Worm (Caenorhabditis elegans): ENCODE data around the gene Y41D4B.6.

Y41D4B.6 gene

ce11 chrIV:1657069-1657468 lies 23.5 kb downstream of the Y41D4B.6 start:
- TF ChIP-seq ets-7 (tag; optimal IDR thresholded peaks at IDR 0.05) (no peak), ceh-13 (GFP tag; optimal IDR thresholded peaks at IDR 0.05) (no peak), hmbx-1 (tag; optimal IDR thresholded peaks at IDR 0.05) (no peak), pes-1 (GFP tag; IDR thresholded peaks at IDR 0.05) (no peak), ceh-36 (tag; optimal IDR thresholded peaks at IDR 0.05) (no peak), ama-1 (optimal IDR thresholded peaks at IDR 0.05) (no peak), tra-4 (tag; optimal IDR thresholded peaks at IDR 0.05) (no peak), flt-1 (GFP tag; IDR thresholded peaks at IDR 0.05) (no peak), hmg-4 (GFP tag; optimal IDR thresholded peaks at IDR 0.05) (no peak), tbx-11 (GFP tag; IDR thresholded peaks at IDR 0.05) (no peak), aly-1 (tag; optimal IDR thresholded peaks at IDR 0.05) (no peak), B0310.2 (tag; optimal IDR thresholded peaks at IDR 0.05) (no peak), scrt-1 (GFP tag; IDR thresholded peaks at IDR 0.05) (no peak), tbx-37 (GFP tag; conservative IDR thresholded peaks at IDR 0.05) (no peak), F13C5.2 (tag; optimal IDR thresholded peaks at IDR 0.05) (no peak)

- TF ChIP-seq hmbx-1 (tag; optimal IDR thresholded peaks at IDR 0.05) (peak; percentile 52), hnd-1 (tag; optimal IDR thresholded peaks at IDR 0.05) (peak; percentile 66), flt-1 (GFP tag; IDR thresholded peaks at IDR 0.05) (peak; percentile 83), hmg-4 (GFP tag; optimal IDR thresholded peaks at IDR 0.05) (peak; percentile 92), tbx-37 (GFP tag; conservative IDR thresholded peaks at IDR 0.05) (peak; percentile 70), B0310.2 (tag; optimal IDR thresholded peaks at IDR 0.05) (peak; percentile 60), F13C5.2 (tag; optimal IDR thresholded peaks at IDR 0.05) (peak; percentile 98), ama-1 (optimal IDR thresholded peaks at IDR 0.05) (no peak), ets-7 (tag; optimal IDR thresholded peaks at IDR 0.05) (peak; percentile 67), aly-1 (tag; optimal IDR thresholded peaks at IDR 0.05) (no peak), ceh-36 (tag; optimal IDR thresholded peaks at IDR 0.05) (peak; percentile 70), scrt-1 (GFP tag; IDR thresholded peaks at IDR 0.05) (peak; percentile 77), sea-1 (GFP tag; conservative IDR thresholded peaks at IDR 0.05) (peak; percentile 82), pes-1 (GFP tag; IDR thresholded peaks at IDR 0.05) (peak; percentile 83), tra-4 (tag; optimal IDR thresholded peaks at IDR 0.05) (peak; percentile 64), tbx-11 (GFP tag; IDR thresholded peaks at IDR 0.05) (peak; percentile 62), ceh-13 (GFP tag; optimal IDR thresholded peaks at IDR 0.05) (no peak)
Measured at ce11 chrIV:1659045-1659741, 25.6 kb downstream of the Y41D4B.6 start, which contains the start of gene rps-28. Gene rps-28, plus strand, starts transcription at chrIV:1659691.

ce11 chrIV:1659978-1660377 lies 26.4 kb downstream of the Y41D4B.6 start, which contains the start of gene Y41D4B.4:
Gene Y41D4B.4, plus strand, starts transcription at chrIV:1660110.
- no peak for TF ChIP-seq F13C5.2 (tag; optimal IDR thresholded peaks at IDR 0.05)
- TF ChIP-seq sea-1 (GFP tag; conservative IDR thresholded peaks at IDR 0.05) = no peak
- TF ChIP-seq tbx-37 (GFP tag; conservative IDR thresholded peaks at IDR 0.05) = no peak
- TF ChIP-seq B0310.2 (tag; optimal IDR thresholded peaks at IDR 0.05) = no peak
- TF ChIP-seq tra-4 (tag; optimal IDR thresholded peaks at IDR 0.05) = no peak
- no peak for TF ChIP-seq hmg-4 (GFP tag; optimal IDR thresholded peaks at IDR 0.05)
- TF ChIP-seq ceh-13 (GFP tag; optimal IDR thresholded peaks at IDR 0.05) = no peak
- TF ChIP-seq flt-1 (GFP tag; IDR thresholded peaks at IDR 0.05) = no peak
- no peak for TF ChIP-seq aly-1 (tag; optimal IDR thresholded peaks at IDR 0.05)
- no peak for TF ChIP-seq hmbx-1 (tag; optimal IDR thresholded peaks at IDR 0.05)
- no peak for TF ChIP-seq ets-7 (tag; optimal IDR thresholded peaks at IDR 0.05)
- TF ChIP-seq hnd-1 (tag; optimal IDR thresholded peaks at IDR 0.05) = no peak
- no peak for TF ChIP-seq scrt-1 (GFP tag; IDR thresholded peaks at IDR 0.05)
- TF ChIP-seq ceh-36 (tag; optimal IDR thresholded peaks at IDR 0.05) = no peak
- no peak for TF ChIP-seq pes-1 (GFP tag; IDR thresholded peaks at IDR 0.05)
- no peak for TF ChIP-seq tbx-11 (GFP tag; IDR thresholded peaks at IDR 0.05)
- TF ChIP-seq ama-1 (optimal IDR thresholded peaks at IDR 0.05) = no peak

ce11 chrIV:1660735-1661134 lies 27.2 kb downstream of the Y41D4B.6 start:
- TF ChIP-seq F13C5.2 (tag; optimal IDR thresholded peaks at IDR 0.05) = no peak
- no peak for TF ChIP-seq tra-4 (tag; optimal IDR thresholded peaks at IDR 0.05)
- no peak for TF ChIP-seq scrt-1 (GFP tag; IDR thresholded peaks at IDR 0.05)
- no peak for TF ChIP-seq ceh-36 (tag; optimal IDR thresholded peaks at IDR 0.05)
- no peak for TF ChIP-seq ets-7 (tag; optimal IDR thresholded peaks at IDR 0.05)
- no peak for TF ChIP-seq hmg-4 (GFP tag; optimal IDR thresholded peaks at IDR 0.05)
- TF ChIP-seq B0310.2 (tag; optimal IDR thresholded peaks at IDR 0.05) = no peak
- TF ChIP-seq aly-1 (tag; optimal IDR thresholded peaks at IDR 0.05) = no peak
- no peak for TF ChIP-seq ceh-13 (GFP tag; optimal IDR thresholded peaks at IDR 0.05)
- no peak for TF ChIP-seq ama-1 (optimal IDR thresholded peaks at IDR 0.05)
- no peak for TF ChIP-seq hmbx-1 (tag; optimal IDR thresholded peaks at IDR 0.05)
- no peak for TF ChIP-seq tbx-37 (GFP tag; conservative IDR thresholded peaks at IDR 0.05)
- TF ChIP-seq hnd-1 (tag; optimal IDR thresholded peaks at IDR 0.05) = no peak
- TF ChIP-seq sea-1 (GFP tag; conservative IDR thresholded peaks at IDR 0.05) = no peak
- no peak for TF ChIP-seq pes-1 (GFP tag; IDR thresholded peaks at IDR 0.05)
- TF ChIP-seq flt-1 (GFP tag; IDR thresholded peaks at IDR 0.05) = no peak

- no peak for TF ChIP-seq ceh-36 (tag; optimal IDR thresholded peaks at IDR 0.05)
- no peak for TF ChIP-seq ets-7 (tag; optimal IDR thresholded peaks at IDR 0.05)
- TF ChIP-seq pes-1 (GFP tag; IDR thresholded peaks at IDR 0.05) = no peak
- no peak for TF ChIP-seq tra-4 (tag; optimal IDR thresholded peaks at IDR 0.05)
- TF ChIP-seq tbx-11 (GFP tag; IDR thresholded peaks at IDR 0.05) = no peak
- no peak for TF ChIP-seq hnd-1 (tag; optimal IDR thresholded peaks at IDR 0.05)
- no peak for TF ChIP-seq hmg-4 (GFP tag; optimal IDR thresholded peaks at IDR 0.05)
- no peak for TF ChIP-seq tbx-37 (GFP tag; conservative IDR thresholded peaks at IDR 0.05)
- no peak for TF ChIP-seq F13C5.2 (tag; optimal IDR thresholded peaks at IDR 0.05)
- TF ChIP-seq sea-1 (GFP tag; conservative IDR thresholded peaks at IDR 0.05) = no peak
- TF ChIP-seq flt-1 (GFP tag; IDR thresholded peaks at IDR 0.05) = no peak
- TF ChIP-seq scrt-1 (GFP tag; IDR thresholded peaks at IDR 0.05) = no peak
- no peak for TF ChIP-seq ama-1 (optimal IDR thresholded peaks at IDR 0.05)
- TF ChIP-seq hmbx-1 (tag; optimal IDR thresholded peaks at IDR 0.05) = no peak
- TF ChIP-seq aly-1 (tag; optimal IDR thresholded peaks at IDR 0.05) = no peak
- no peak for TF ChIP-seq ceh-13 (GFP tag; optimal IDR thresholded peaks at IDR 0.05)
- no peak for TF ChIP-seq B0310.2 (tag; optimal IDR thresholded peaks at IDR 0.05)
Measured at ce11 chrIV:1662872-1663271, 29.3 kb downstream of the Y41D4B.6 start.

- TF ChIP-seq ceh-36 (tag; optimal IDR thresholded peaks at IDR 0.05) (no peak), aly-1 (tag; optimal IDR thresholded peaks at IDR 0.05) (no peak), ceh-13 (GFP tag; optimal IDR thresholded peaks at IDR 0.05) (no peak), ama-1 (optimal IDR thresholded peaks at IDR 0.05) (no peak), pes-1 (GFP tag; IDR thresholded peaks at IDR 0.05) (no peak), tbx-11 (GFP tag; IDR thresholded peaks at IDR 0.05) (no peak), tra-4 (tag; optimal IDR thresholded peaks at IDR 0.05) (no peak), hnd-1 (tag; optimal IDR thresholded peaks at IDR 0.05) (no peak), tbx-37 (GFP tag; conservative IDR thresholded peaks at IDR 0.05) (no peak), flt-1 (GFP tag; IDR thresholded peaks at IDR 0.05) (no peak), ets-7 (tag; optimal IDR thresholded peaks at IDR 0.05) (no peak), sea-1 (GFP tag; conservative IDR thresholded peaks at IDR 0.05) (no peak), B0310.2 (tag; optimal IDR thresholded peaks at IDR 0.05) (no peak), hmbx-1 (tag; optimal IDR thresholded peaks at IDR 0.05) (no peak), scrt-1 (GFP tag; IDR thresholded peaks at IDR 0.05) (no peak), hmg-4 (GFP tag; optimal IDR thresholded peaks at IDR 0.05) (no peak), F13C5.2 (tag; optimal IDR thresholded peaks at IDR 0.05) (no peak)
Measured at ce11 chrIV:1672398-1672797, 38.9 kb downstream of the Y41D4B.6 start, which contains the start of gene Y41D4B.1. Gene Y41D4B.1, plus strand, starts transcription at chrIV:1672698.

All from whole organism, early embryonic.